Worm (Caenorhabditis elegans) whole organism, L4 larva: ENCODE data around the gene C03C10.2.

ENCODE experiments used
- F37D6.2 ChIP-seq: sonication (generic microtip); optimal IDR thresholded peaks from 2 replicates; lab custom pipeline; 2016; ENCODE audit warnings: mild to moderate bottlenecking, missing genetic modification characterization, missing compliant biosample characterization
- T20F7.1 ChIP-seq: fragments of 200-800 bp; sonication (Bioruptor generic); optimal IDR thresholded peaks from 2 replicates; lab custom pipeline; 2018; ENCODE audit warnings: mild to moderate bottlenecking, missing genetic modification characterization, missing compliant biosample characterization
- T26A8.4 ChIP-seq: fragments of 200-800 bp; sonication (Bioruptor generic); IDR thresholded peaks from 2 replicates; pipeline ENCODE4 v1.3.6; 2022; ENCODE audit warnings: missing genetic modification characterization, missing compliant biosample characterization
- Y105C5A.15 ChIP-seq: fragments of 200-800 bp; sonication (Bioruptor generic); IDR thresholded peaks from 2 replicates; pipeline ENCODE4 v1.3.6; 2022; ENCODE audit warnings: missing genetic modification characterization, missing compliant biosample characterization
- Y75B8A.6 ChIP-seq: fragments of 200-800 bp; sonication (Bioruptor generic); IDR thresholded peaks from 2 replicates; pipeline ENCODE4 v1.3.6; 2022; ENCODE audit warnings: missing genetic modification reagents, missing genetic modification characterization, missing compliant biosample characterization
- ZK546.5 ChIP-seq, 2 experiments: sonication (generic microtip); optimal IDR thresholded peaks; 2 replicates each; lab custom pipeline; 2017; ENCODE audit warnings: missing biosample characterization in 2 of 2, missing genetic modification characterization in 2 of 2
- ceh-28 ChIP-seq: fragments of 150-350 bp; optimal IDR thresholded peaks from 2 replicates; lab custom pipeline; 2014; ENCODE audit warnings: missing biosample characterization, missing genetic modification reagents, missing genetic modification characterization
- ceh-32 ChIP-seq: sonication (generic microtip); optimal IDR thresholded peaks from 2 replicates; lab custom pipeline; 2016; ENCODE audit warnings: mild to moderate bottlenecking, missing genetic modification characterization, missing compliant biosample characterization; ENCODE audit not compliant: poor library complexity
- ces-1 ChIP-seq: fragments of 150-350 bp; sonication (generic microtip); optimal IDR thresholded peaks from 4 replicates; lab custom pipeline; 2014; ENCODE audit warnings: missing biosample characterization, missing genetic modification reagents, missing genetic modification characterization
- ctbp-1 ChIP-seq: fragments of 200-800 bp; sonication (Bioruptor generic); IDR thresholded peaks from 2 replicates; pipeline ENCODE4 v1.3.6; 2022; ENCODE audit warnings: missing genetic modification reagents, missing genetic modification characterization, missing compliant biosample characterization
- daf-12 ChIP-seq: fragments of 150-350 bp; optimal IDR thresholded peaks from 2 replicates; lab custom pipeline; 2014; ENCODE audit warnings: missing biosample characterization, missing genetic modification reagents, missing genetic modification characterization
- daf-8 ChIP-seq: fragments of 200-800 bp; sonication (Bioruptor generic); IDR thresholded peaks from 2 replicates; pipeline ENCODE4 v1.3.6; 2022; ENCODE audit warnings: missing genetic modification characterization, missing compliant biosample characterization
- dpl-1 ChIP-seq: fragments of 150-350 bp; optimal IDR thresholded peaks from 2 replicates; lab custom pipeline; 2014; ENCODE audit warnings: missing biosample characterization, missing genetic modification reagents, missing genetic modification characterization
- egl-27 ChIP-seq: sonication (generic microtip); optimal IDR thresholded peaks from 3 replicates; lab custom pipeline; 2017; ENCODE audit warnings: missing biosample characterization, missing genetic modification reagents, missing genetic modification characterization
- gei-8 ChIP-seq: fragments of 200-800 bp; sonication (Bioruptor generic); optimal IDR thresholded peaks from 2 replicates; lab custom pipeline; 2018; ENCODE audit warnings: mild to moderate bottlenecking, missing genetic modification characterization, missing compliant biosample characterization
- hlh-11 ChIP-seq: fragments of 200-800 bp; sonication (Bioruptor generic); optimal IDR thresholded peaks from 2 replicates; lab custom pipeline; 2018; ENCODE audit warnings: mild to moderate bottlenecking, missing genetic modification characterization, missing compliant biosample characterization
- lin-13 ChIP-seq: fragments of 150-350 bp; optimal IDR thresholded peaks from 2 replicates; lab custom pipeline; 2014; ENCODE audit warnings: missing biosample characterization, missing genetic modification reagents, missing genetic modification characterization
- lin-38 ChIP-seq: fragments of 200-800 bp; sonication (Bioruptor generic); IDR thresholded peaks from 2 replicates; pipeline ENCODE4 v1.3.6; 2022; ENCODE audit warnings: missing genetic modification reagents, missing genetic modification characterization, missing compliant biosample characterization
- lsy-2 ChIP-seq, 2 experiments: fragments of 150-350 bp in 1 of 2; sonication (generic microtip) in 1 of 2; optimal IDR thresholded peaks; 2 replicates each; lab custom pipeline; 2014 to 2017; ENCODE audit warnings: missing biosample characterization in 2 of 2, missing genetic modification characterization in 2 of 2
- madf-5 ChIP-seq, 2 experiments: fragments of 200-800 bp; sonication (Bioruptor generic); IDR thresholded peaks; 2 replicates each; pipeline ENCODE4 v1.3.6; 2022; ENCODE audit warnings: missing compliant biosample characterization in 2 of 2, missing genetic modification characterization in 2 of 2
- madf-9 ChIP-seq: fragments of 200-800 bp; sonication (Bioruptor generic); conservative IDR thresholded peaks from 2 replicates; pipeline ENCODE4 v1.3.6; 2022; ENCODE audit warnings: missing genetic modification reagents, missing genetic modification characterization, missing compliant biosample characterization
- mes-2 ChIP-seq: sonication (generic microtip); optimal IDR thresholded peaks from 2 replicates; lab custom pipeline; 2016; ENCODE audit warnings: missing genotype, mild to moderate bottlenecking, missing genetic modification characterization, missing compliant biosample characterization; ENCODE audit not compliant: poor library complexity, severe bottlenecking
- nhr-10 ChIP-seq: fragments of 150-350 bp; optimal IDR thresholded peaks from 2 replicates; lab custom pipeline; 2014; ENCODE audit warnings: missing biosample characterization, missing genetic modification characterization
- nhr-102 ChIP-seq: sonication (generic microtip); optimal IDR thresholded peaks from 2 replicates; lab custom pipeline; 2016; ENCODE audit warnings: mild to moderate bottlenecking, missing genetic modification characterization, moderate library complexity, missing compliant biosample characterization
- nhr-111 ChIP-seq: fragments of 200-800 bp; sonication (Bioruptor generic); optimal IDR thresholded peaks from 2 replicates; lab custom pipeline; 2018; ENCODE audit warnings: mild to moderate bottlenecking, missing genetic modification characterization, missing compliant biosample characterization
- nhr-237 ChIP-seq: sonication (generic microtip); optimal IDR thresholded peaks from 2 replicates; lab custom pipeline; 2017; ENCODE audit warnings: missing biosample characterization, missing genetic modification characterization
- nhr-25 ChIP-seq: sonication (generic microtip); optimal IDR thresholded peaks from 2 replicates; lab custom pipeline; 2017; ENCODE audit warnings: missing genetic modification characterization, mild to moderate bottlenecking, missing compliant biosample characterization, antibody characterized with exemption, moderate library complexity, borderline replicate concordance; ENCODE audit not compliant: insufficient read depth
- nhr-42 ChIP-seq: fragments of 200-800 bp; sonication (Bioruptor generic); IDR thresholded peaks from 2 replicates; pipeline ENCODE4 v1.3.6; 2022; ENCODE audit warnings: missing genetic modification characterization, missing compliant biosample characterization
- nhr-6 ChIP-seq: fragments of 150-350 bp; optimal IDR thresholded peaks from 2 replicates; lab custom pipeline; 2014; ENCODE audit warnings: missing biosample characterization, missing genetic modification characterization
- nhr-76 ChIP-seq: fragments of 150-350 bp; optimal IDR thresholded peaks from 2 replicates; lab custom pipeline; 2014; ENCODE audit warnings: missing biosample characterization, missing genetic modification characterization
- saeg-2 ChIP-seq: fragments of 200-800 bp; sonication (Bioruptor generic); IDR thresholded peaks from 2 replicates; pipeline ENCODE4 v1.3.6; 2022; ENCODE audit warnings: missing genetic modification reagents, missing genetic modification characterization, missing compliant biosample characterization
- spr-1 ChIP-seq: sonication (generic microtip); optimal IDR thresholded peaks from 2 replicates; lab custom pipeline; 2016; ENCODE audit warnings: mild to moderate bottlenecking, missing genetic modification characterization, missing compliant biosample characterization
- tag-97 ChIP-seq: fragments of 200-800 bp; sonication (Bioruptor generic); IDR thresholded peaks from 2 replicates; pipeline ENCODE4 v1.3.6; 2022; ENCODE audit warnings: missing genetic modification characterization, missing compliant biosample characterization
- tra-1 ChIP-seq: fragments of 200-800 bp; sonication (Bioruptor generic); IDR thresholded peaks from 2 replicates; pipeline ENCODE4 v1.3.6; 2022; ENCODE audit warnings: missing genetic modification reagents, missing genetic modification characterization, missing compliant biosample characterization
- unc-62 ChIP-seq, 3 experiments: fragments of 150-350 bp in 1 of 3; sonication (generic microtip); optimal IDR thresholded peaks in 2 of 3; peaks in 1 of 3; 1 replicate in 1 of 3; 2 replicates in 2 of 3; lab custom pipeline; 2014 to 2017; ENCODE audit warnings: missing biosample characterization in 3 of 3, missing genetic modification characterization in 3 of 3, missing genetic modification reagents in 3 of 3, missing genotype in 1 of 3

Gene C03C10.2

DNA sequence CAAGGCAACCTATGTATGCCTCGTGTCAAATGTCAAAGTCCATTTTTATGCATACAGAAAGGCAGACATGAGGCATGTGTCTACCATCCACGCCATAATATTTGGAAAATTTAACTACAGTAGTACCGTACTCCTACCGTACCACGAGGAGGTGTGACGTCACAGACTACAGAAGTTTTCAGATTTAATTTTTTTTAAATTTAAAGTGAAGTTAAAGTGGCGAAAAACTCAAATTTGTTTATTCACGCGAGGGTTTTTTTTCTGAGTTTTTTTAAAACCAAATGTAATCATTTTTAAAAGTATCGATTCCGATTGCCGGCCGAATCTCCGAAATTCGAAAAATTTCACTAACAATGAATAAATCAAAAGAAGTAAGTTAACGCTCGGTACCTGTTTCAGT is at the start of gene C03C10.2:
Gene C03C10.2, plus strand, starts transcription at position 301 of the 400 bp plus-strand sequence.
- TF ChIP-seq nhr-111, result no peak

DNA sequence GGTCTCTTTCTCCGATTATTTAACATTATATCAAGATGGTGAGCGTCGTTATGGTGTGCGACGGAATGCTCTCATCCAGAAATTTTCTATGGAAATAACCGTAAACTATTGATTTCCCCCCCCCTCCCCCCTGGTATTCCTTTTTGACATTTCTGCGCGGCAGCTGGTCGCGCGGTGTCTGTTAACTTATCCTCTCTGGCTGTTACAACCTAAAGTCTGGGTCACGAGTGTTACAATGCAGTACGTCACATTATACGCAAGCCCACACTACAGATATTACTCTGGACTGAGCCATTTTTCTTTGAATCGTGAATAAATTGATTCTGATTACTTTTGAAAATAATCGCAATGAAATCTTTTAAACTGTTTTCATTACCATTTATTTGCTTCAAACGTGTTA is 41.7 kb upstream of the C03C10.2 start:
- TF ChIP-seq nhr-42 (GFP tag; lab: Robert Waterston, UW) (no peak), tag-97 (GFP tag; lab: Robert Waterston, UW) (no peak), lin-13 (GFP tag; lab: Kevin White, UChicago) (no peak), ctbp-1 (GFP tag; lab: Robert Waterston, UW) (no peak), tra-1 (GFP tag; lab: Robert Waterston, UW) (no peak)

DNA sequence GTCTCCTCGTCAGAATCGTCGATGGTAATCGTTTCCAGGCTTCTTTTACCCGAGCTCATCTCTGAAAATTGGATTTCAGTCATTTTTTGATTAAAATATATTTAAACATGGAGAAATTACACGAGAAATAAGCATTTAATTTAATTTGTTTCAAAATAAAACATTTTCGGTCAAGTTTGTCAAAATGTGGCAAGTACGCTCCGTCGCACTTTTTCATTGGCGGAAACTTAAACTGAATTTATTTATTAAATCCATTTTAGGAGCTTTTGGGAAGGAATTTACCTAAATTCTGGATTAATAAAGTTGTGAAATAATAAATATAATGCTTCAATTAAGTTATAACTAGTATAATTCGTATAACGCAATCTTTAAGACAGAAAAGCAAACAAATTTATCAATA is 33.0 kb upstream of the C03C10.2 start, which contains the start of gene rcq-5:
Gene rcq-5, minus strand, starts transcription at position 83 of the 400 bp plus-strand sequence.
- TF ChIP-seq dpl-1 (GFP tag; lab: Kevin White, UChicago) (peak; percentile 80), unc-62 (GFP tag; optimal IDR thresholded peaks at IDR 0.05 in 1 of 2; lab: Kevin White, UChicago) (peak in 1 of 2 experiments; percentile 14), unc-62 (tag; optimal IDR thresholded peaks at IDR 0.05; lab: Kevin White, UChicago) (no peak), mes-2 (tag; lab: Kevin White, UChicago) (peak; percentile 49), lin-38 (GFP tag; lab: Robert Waterston, UW) (peak; percentile 88), lsy-2 (tag; optimal IDR thresholded peaks at IDR 0.05; lab: Kevin White, UChicago) (peak in 1 of 2 experiments; percentile 53), nhr-6 (tag; lab: Kevin White, UChicago) (peak; percentile 26), spr-1 (tag; lab: Kevin White, UChicago) (no peak), nhr-76 (tag; lab: Kevin White, UChicago) (no peak), madf-5 (GFP tag; IDR thresholded peaks at IDR 0.05; lab: Robert Waterston, UW) (no peak)

DNA sequence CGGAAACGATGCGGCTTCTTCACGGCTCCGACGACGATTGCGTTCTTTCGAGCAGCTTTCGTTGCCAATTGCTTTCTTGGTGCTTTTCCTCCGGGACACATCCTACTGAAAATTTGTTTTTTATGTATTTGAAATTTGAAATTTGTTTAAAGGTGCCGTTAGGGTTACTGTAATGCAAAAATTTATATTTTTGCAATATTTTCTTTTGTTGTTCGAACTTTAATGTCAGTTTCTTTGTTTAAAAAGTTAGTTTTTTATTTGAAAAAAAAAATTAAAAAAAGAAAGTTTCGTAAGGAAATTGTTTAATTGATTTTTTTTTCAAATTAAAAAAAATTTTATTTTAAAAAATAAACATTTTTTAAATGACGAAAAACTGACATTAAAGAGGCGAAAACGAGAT is 32.2 kb upstream of the C03C10.2 start, which contains the start of gene his-69:
Gene his-69, minus strand, starts transcription at position 101 of the 400 bp plus-strand sequence.
- TF ChIP-seq daf-12 (tag; lab: Kevin White, UChicago) (no peak), T20F7.1 (no peak), daf-8 (no peak), ZK546.5 (tag; optimal IDR thresholded peaks at IDR 0.05; lab: Kevin White, UChicago) (no peak), gei-8 (GFP tag; lab: Kevin White, UChicago) (no peak), madf-9 (0 out of 2 replicates have a peak, but pooled peaks have one; percentile 17), egl-27 (tag; lab: Kevin White, UChicago) (no peak), ceh-32 (no peak), mes-2 (tag; lab: Kevin White, UChicago) (no peak)

ce11 chrIII:4060019-4060418 is 30.9 kb upstream of the C03C10.2 start, which contains the start of gene his-70:
his-70 (minus strand) TSS chrIII:4060119.
- no peak for TF ChIP-seq Y75B8A.6 (GFP tag; lab: Robert Waterston, UW)
- no peak for TF ChIP-seq ceh-28
- no peak for TF ChIP-seq nhr-76 (tag; lab: Kevin White, UChicago)
- no peak for TF ChIP-seq hlh-11 (tag; lab: Kevin White, UChicago)
- no peak for TF ChIP-seq ces-1 (GFP tag; lab: Kevin White, UChicago)
- TF ChIP-seq nhr-237 (tag; lab: Kevin White, UChicago), result no peak
- no peak for TF ChIP-seq ceh-32
- TF ChIP-seq F37D6.2 (tag; lab: Kevin White, UChicago), result no peak
- no peak for TF ChIP-seq nhr-102
- TF ChIP-seq nhr-10, result no peak
- no peak for TF ChIP-seq saeg-2 (GFP tag; lab: Robert Waterston, UW)
- TF ChIP-seq Y105C5A.15 (GFP tag; lab: Robert Waterston, UW), result no peak
- no peak for TF ChIP-seq T26A8.4 (GFP tag; lab: Robert Waterston, UW)
- no peak for TF ChIP-seq dpl-1 (GFP tag; lab: Kevin White, UChicago)
- TF ChIP-seq nhr-25 (tag; lab: Kevin White, UChicago), result no peak
- TF ChIP-seq egl-27 (tag; lab: Kevin White, UChicago), result no peak
- TF ChIP-seq ZK546.5 (tag; optimal IDR thresholded peaks at IDR 0.05; lab: Kevin White, UChicago), result no peak
